Worm (Caenorhabditis elegans) whole organism, midembryonic: ENCODE results near the gene riok-3.

ENCODE experiments used
- T22C8.4 ChIP-seq: fragments of 200-800 bp; sonication (Bioruptor generic); IDR thresholded peaks from 2 replicates; pipeline ENCODE4 v1.3.6; 2022; ENCODE audit warnings: missing genetic modification characterization, missing compliant biosample characterization
- cog-1 ChIP-seq: sonication (generic microtip); optimal IDR thresholded peaks from 2 replicates; lab custom pipeline; 2016; ENCODE audit warnings: missing genetic modification characterization, missing compliant biosample characterization
- flt-1 ChIP-seq: fragments of 200-800 bp; sonication (Bioruptor generic); IDR thresholded peaks from 2 replicates; pipeline ENCODE4 v1.3.6; 2022; ENCODE audit warnings: missing genetic modification characterization, missing compliant biosample characterization
- med-1 ChIP-seq: sonication (generic microtip); optimal IDR thresholded peaks from 2 replicates; lab custom pipeline; 2017; ENCODE audit warnings: missing genetic modification characterization, mild to moderate bottlenecking, missing compliant biosample characterization, antibody characterized with exemption, missing genetic modification reagents; ENCODE audit not compliant: insufficient read depth
- ref-1 ChIP-seq: fragments of 200-800 bp; sonication (Bioruptor generic); conservative IDR thresholded peaks from 2 replicates; pipeline ENCODE4 v1.3.6; 2022; ENCODE audit warnings: missing genetic modification reagents, missing genetic modification characterization, missing compliant biosample characterization
- tab-1 ChIP-seq: fragments of 200-800 bp; sonication (Bioruptor generic); IDR thresholded peaks from 2 replicates; pipeline ENCODE4 v1.3.6; 2022; ENCODE audit warnings: missing genetic modification characterization, missing compliant biosample characterization
- ztf-23 ChIP-seq: fragments of 200-800 bp; sonication (Bioruptor generic); IDR thresholded peaks from 2 replicates; pipeline ENCODE4 v1.3.6; 2022; ENCODE audit warnings: missing genetic modification reagents, missing genetic modification characterization, missing compliant biosample characterization

DNA sequence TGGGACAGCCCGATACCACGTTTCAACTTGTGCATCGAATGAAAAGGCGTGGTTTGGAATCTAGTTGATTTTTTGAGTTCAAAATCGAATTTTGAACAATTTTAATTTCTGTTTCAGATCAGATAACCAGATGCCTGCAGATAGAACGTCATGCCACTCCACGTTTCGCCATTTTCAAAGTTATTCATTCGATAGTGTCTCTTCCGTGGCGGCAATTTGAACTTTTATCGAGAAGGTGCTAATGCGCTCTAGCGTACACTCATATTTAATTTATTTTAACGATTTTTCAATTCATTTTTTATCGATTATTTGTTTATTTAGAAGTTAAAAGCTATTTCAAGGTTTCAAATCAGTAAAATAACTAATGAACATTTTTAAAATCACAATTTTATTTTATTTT is 28.9 kb downstream of the riok-3 start:
- TF ChIP-seq flt-1 (no peak), ztf-23 (GFP tag; lab: Robert Waterston, UW) (no peak), T22C8.4 (no peak), med-1 (no peak), tab-1 (GFP tag; lab: Robert Waterston, UW) (no peak), ref-1 (GFP tag; lab: Robert Waterston, UW) (no peak), cog-1 (no peak)
